Fruit fly (Drosophila melanogaster): ENCODE data around the gene CG14341.
A peak's percentile ranks its signal among the peaks of the same experiment; 100 is the strongest.

The CG14341 gene

dm6 chr2L:1150554-1150953, 15.8 kb upstream of the CG14341 start, which contains the start of the genes Tfb4 and Vps29:
TSS of gene Tfb4 (minus strand) at chr2L:1150677.
TSS of gene Vps29 (plus strand) at chr2L:1150766.
- TF ChIP-seq esn (GFP tag; optimal IDR thresholded peaks at IDR 0.05) = peak; percentile 70
- TF ChIP-seq lz (GFP tag; optimal IDR thresholded peaks at IDR 0.05) = peak; percentile 42
- no peak for TF ChIP-seq Eip78C (GFP tag)
- TF ChIP-seq CG8119 (GFP tag; IDR thresholded peaks at IDR 0.05) = no peak
- TF ChIP-seq CG31627 (GFP tag; optimal IDR thresholded peaks at IDR 0.05) = peak; percentile 48
- TF ChIP-seq CG6163 (GFP tag; IDR thresholded peaks at IDR 0.05) = peak; percentile 78
- TF ChIP-seq spab (GFP tag; optimal IDR thresholded peaks at IDR 0.05) = no peak
- TF ChIP-seq CG3032 (tag; optimal IDR thresholded peaks at IDR 0.05) = peak; percentile 31
- no peak for TF ChIP-seq CG8632 (GFP tag; optimal IDR thresholded peaks at IDR 0.05)
- peak; percentile 58; the same call in 2 of the 3 replicates for TF ChIP-seq eg (GFP tag; IDR thresholded peaks at IDR 0.05)

- TF ChIP-seq Sox102F (GFP tag; optimal IDR thresholded peaks at IDR 0.05) = no peak
- TF ChIP-seq OdsH (GFP tag; optimal IDR thresholded peaks at IDR 0.05) = no peak
- no peak for TF ChIP-seq Smox (GFP tag; optimal IDR thresholded peaks at IDR 0.05)
- TF ChIP-seq fkh (GFP tag; optimal IDR thresholded peaks at IDR 0.05) = no peak
These were observed 13.6 kb upstream of the CG14341 start for dm6 chr2L:1152693-1153092.

DNA sequence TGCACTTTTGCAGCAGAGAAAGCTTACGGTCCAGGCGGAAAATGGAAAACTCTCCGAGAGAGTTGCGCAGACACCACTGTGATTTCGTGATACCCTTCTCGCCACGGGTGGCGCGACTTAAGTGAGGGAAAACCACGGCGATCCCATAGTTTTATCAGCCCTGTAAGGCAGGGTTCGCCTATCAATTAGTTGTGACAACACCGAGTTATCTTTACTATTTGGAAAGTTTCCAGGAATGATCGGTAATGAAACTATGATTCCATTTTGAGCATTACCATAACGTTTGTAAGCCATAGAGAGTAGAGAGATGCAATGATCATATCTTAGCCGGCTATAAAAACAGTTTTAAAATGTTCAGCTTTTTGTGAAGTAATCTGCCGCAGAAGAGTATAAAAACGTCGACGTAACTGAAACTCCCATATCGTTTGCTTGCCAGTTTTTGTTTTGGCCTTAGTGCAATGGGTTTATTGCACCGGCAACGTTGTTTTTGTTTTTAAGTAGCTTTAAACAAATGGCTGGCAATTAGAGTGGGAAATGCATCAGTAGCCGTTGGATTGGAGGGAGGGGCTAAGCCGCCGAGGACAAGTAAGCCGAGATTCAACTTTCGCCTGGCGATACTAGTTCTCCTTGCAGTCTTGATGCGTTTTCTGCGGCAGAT, 9.6 kb upstream of the CG14341 start:
- TF ChIP-seq CG6163 (GFP tag; IDR thresholded peaks at IDR 0.05) (no peak), dac (GFP tag; optimal IDR thresholded peaks at IDR 0.05) (peak; percentile 59), CG9139 (GFP tag; optimal IDR thresholded peaks at IDR 0.05) (no peak), cyc (GFP tag; optimal IDR thresholded peaks at IDR 0.05) (no peak), CG8119 (GFP tag; IDR thresholded peaks at IDR 0.05) (peak; percentile 77), CG32006 (GFP tag; optimal IDR thresholded peaks at IDR 0.05) (peak; percentile 77), Hr38 (GFP tag; optimal IDR thresholded peaks at IDR 0.05) (no peak), salr (GFP tag; optimal IDR thresholded peaks at IDR 0.05) (peak in 1 of 2 experiments; percentile 24), vri (GFP tag; optimal IDR thresholded peaks at IDR 0.05) (no peak), CG3032 (tag; optimal IDR thresholded peaks at IDR 0.05) (no peak), CG10631 (GFP tag; optimal IDR thresholded peaks at IDR 0.05) (no peak), Eip78C (GFP tag) (peak; percentile 60), eg (GFP tag; IDR thresholded peaks at IDR 0.05) (no peak), spab (GFP tag; optimal IDR thresholded peaks at IDR 0.05) (no peak)

- TF ChIP-seq CG3919 (GFP tag; optimal IDR thresholded peaks at IDR 0.05) (peak; percentile 7), vri (GFP tag; optimal IDR thresholded peaks at IDR 0.05) (peak; percentile 40), CG11902 (GFP tag; optimal IDR thresholded peaks at IDR 0.05) (no peak)
These were observed 9.0 kb upstream of the CG14341 start for dm6 chr2L:1157357-1157678.

dm6 chr2L:1157679-1158518, 8.4 kb upstream of the CG14341 start, which contains the start of gene capt:
TSS of gene capt (minus strand) at chr2L:1158262.
- TF ChIP-seq dsx (GFP tag; optimal IDR thresholded peaks at IDR 0.05; ENCODE audit: poor library complexity, severe bottlenecking) (no peak), Hr4 (GFP tag; optimal IDR thresholded peaks at IDR 0.05) (no peak), CG10669 (GFP tag; optimal IDR thresholded peaks at IDR 0.05) (no peak), Sox102F (GFP tag; optimal IDR thresholded peaks at IDR 0.05) (peak; percentile 31), Eip93F (GFP tag; optimal IDR thresholded peaks at IDR 0.05) (no peak), CG10631 (GFP tag; optimal IDR thresholded peaks at IDR 0.05) (no peak), Smox (GFP tag; optimal IDR thresholded peaks at IDR 0.05) (no peak), Gug (GFP tag; IDR thresholded peaks at IDR 0.05) (no peak), fd59A (GFP tag; optimal IDR thresholded peaks at IDR 0.05) (no peak), CG4318 (GFP tag; optimal IDR thresholded peaks at IDR 0.05) (no peak), Hr39 (GFP tag; optimal IDR thresholded peaks at IDR 0.05) (peak; percentile 66), CG11762 (GFP tag; optimal IDR thresholded peaks at IDR 0.05; ENCODE audit: insufficient read depth) (no peak), Sox14 (GFP tag; optimal IDR thresholded peaks at IDR 0.05) (peak; percentile 33), CG6808 (GFP tag; optimal IDR thresholded peaks at IDR 0.05) (peak; percentile 7), dac (GFP tag; optimal IDR thresholded peaks at IDR 0.05) (no peak), pdm3 (GFP tag; optimal IDR thresholded peaks at IDR 0.05) (no peak), salr (GFP tag; optimal IDR thresholded peaks at IDR 0.05) (no peak), CG8119 (GFP tag; IDR thresholded peaks at IDR 0.05) (0 out of 3 replicates have a peak, but pooled peaks have one; percentile 49), CG32006 (GFP tag; optimal IDR thresholded peaks at IDR 0.05) (no peak), lz (GFP tag; optimal IDR thresholded peaks at IDR 0.05) (peak; percentile 59), cyc (GFP tag; optimal IDR thresholded peaks at IDR 0.05) (peak; percentile 54), Ets21C (GFP tag; optimal IDR thresholded peaks at IDR 0.05) (no peak), CG11902 (GFP tag; optimal IDR thresholded peaks at IDR 0.05) (peak; percentile 7), esn (GFP tag; optimal IDR thresholded peaks at IDR 0.05) (peak; percentile 30), vri (GFP tag; optimal IDR thresholded peaks at IDR 0.05) (peak; percentile 18), Sox15 (GFP tag; optimal IDR thresholded peaks at IDR 0.05) (peak; percentile 8), CG6163 (GFP tag; IDR thresholded peaks at IDR 0.05) (peak; percentile 37; the same call in 1 of the 3 replicates)
